Fruit fly (Drosophila melanogaster): ENCODE results near the gene PsGEF.

- TF ChIP-seq psq (optimal IDR thresholded peaks at IDR 0.05) (no peak), Dll (optimal IDR thresholded peaks at IDR 0.05) (no peak)
Measured at dm6 chrX:2387579-2388362, at the start of gene PsGEF.

All from whole organism.